Worm (Caenorhabditis elegans): Measurements from ENCODE around the gene srt-14.

srt-14 gene

DNA sequence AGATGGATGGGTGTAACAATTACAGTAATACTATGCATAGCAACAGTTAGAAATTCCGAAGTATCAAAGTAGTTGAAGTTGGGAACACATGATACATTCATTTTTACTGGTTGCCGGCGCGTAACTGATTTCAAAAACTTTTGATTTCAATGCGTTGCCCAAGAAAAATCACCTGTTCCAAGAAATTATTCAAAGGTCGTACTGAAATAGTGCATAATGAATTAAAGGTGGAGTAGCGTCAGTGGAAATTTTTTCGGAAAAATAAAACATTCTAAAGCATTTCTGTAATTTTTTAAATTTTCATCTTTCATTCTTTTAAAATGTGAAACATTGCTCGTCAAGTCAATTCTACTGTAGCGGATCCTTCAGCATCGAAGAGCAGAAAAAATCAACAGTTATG lies 16.1 kb downstream of the srt-14 start, which contains the start of gene srh-204:
Gene srh-204, minus strand, starts transcription at position 101 of the 400 bp plus-strand sequence.
- TF ChIP-seq lin-14 (GFP tag; optimal IDR thresholded peaks at IDR 0.05) (no peak), hlh-4 (tag; optimal IDR thresholded peaks at IDR 0.05) (peak; percentile 66)

- no peak for TF ChIP-seq dsc-1 (tag; optimal IDR thresholded peaks at IDR 0.05)
- no peak for TF ChIP-seq Y116A8C.19 (tag; optimal IDR thresholded peaks at IDR 0.05; ENCODE audit: borderline replicate concordance)
- TF ChIP-seq mef-2 (tag; optimal IDR thresholded peaks at IDR 0.05) = no peak
- TF ChIP-seq egl-27 (tag; optimal IDR thresholded peaks at IDR 0.05) = no peak
- TF ChIP-seq ama-1 (optimal IDR thresholded peaks at IDR 0.05) = no peak
- no peak for TF ChIP-seq unc-130 (tag; optimal IDR thresholded peaks at IDR 0.05)
- TF ChIP-seq snpc-4 (tag; optimal IDR thresholded peaks at IDR 0.05) = no peak
- TF ChIP-seq nhr-90 (tag; optimal IDR thresholded peaks at IDR 0.05; ENCODE audit: poor library complexity) = no peak
- no peak for TF ChIP-seq alr-1 (tag; optimal IDR thresholded peaks at IDR 0.05; ENCODE audit: borderline replicate concordance)
- no peak for TF ChIP-seq lin-13 (GFP tag; optimal IDR thresholded peaks at IDR 0.05)
- TF ChIP-seq nhr-19 (GFP tag; conservative IDR thresholded peaks at IDR 0.05) = no peak
- TF ChIP-seq nhr-47 (tag; optimal IDR thresholded peaks at IDR 0.05) = no peak
- no peak for TF ChIP-seq lir-3 (tag; optimal IDR thresholded peaks at IDR 0.05; ENCODE audit: poor library complexity)
- TF ChIP-seq mdl-1 (tag; optimal IDR thresholded peaks at IDR 0.05) = no peak
- TF ChIP-seq hlh-17 (GFP tag; optimal IDR thresholded peaks at IDR 0.05; ENCODE audit: borderline replicate concordance) = no peak
- TF ChIP-seq isw-1 (GFP tag; IDR thresholded peaks at IDR 0.05) = no peak
- no peak for TF ChIP-seq efl-1 (optimal IDR thresholded peaks at IDR 0.05)
- no peak for TF ChIP-seq efl-1 (GFP tag; optimal IDR thresholded peaks at IDR 0.05 in 1 of 2)
- no peak for TF ChIP-seq ceh-82 (tag; optimal IDR thresholded peaks at IDR 0.05)
- TF ChIP-seq nhr-28 (tag; optimal IDR thresholded peaks at IDR 0.05) = no peak
Observed at ce11 chrV:4236118-4236517, 20.3 kb downstream of the srt-14 start, which contains the start of gene nlp-13. nlp-13 (plus strand) TSS chrV:4236418.

ce11 chrV:4219342-4219741 lies 37.0 kb downstream of the srt-14 start, which contains the start of gene nlp-9:
nlp-9 (plus strand) TSS chrV:4219642.
- TF ChIP-seq snpc-4 (tag; optimal IDR thresholded peaks at IDR 0.05) (no peak), lin-39 (tag; optimal IDR thresholded peaks at IDR 0.05) (no peak), nhr-11 (tag; optimal IDR thresholded peaks at IDR 0.05) (no peak), unc-86 (tag; optimal IDR thresholded peaks at IDR 0.05) (no peak), isw-1 (GFP tag; IDR thresholded peaks at IDR 0.05) (no peak), fkh-8 (tag; optimal IDR thresholded peaks at IDR 0.05) (no peak), elt-3 (tag; optimal IDR thresholded peaks at IDR 0.05) (no peak), swsn-7 (tag; optimal IDR thresholded peaks at IDR 0.05) (no peak), lsy-2 (tag; optimal IDR thresholded peaks at IDR 0.05) (no peak), ceh-88 (GFP tag; IDR thresholded peaks at IDR 0.05) (no peak), mdl-1 (tag; optimal IDR thresholded peaks at IDR 0.05) (no peak), fkh-10 (GFP tag; optimal IDR thresholded peaks at IDR 0.05) (no peak), lin-14 (GFP tag; optimal IDR thresholded peaks at IDR 0.05) (no peak)

- TF ChIP-seq sox-4 (tag; optimal IDR thresholded peaks at IDR 0.05) (no peak), mab-9 (GFP tag; IDR thresholded peaks at IDR 0.05) (peak; percentile 49; the same call in 1 of the 2 replicates), mep-1 (tag; optimal IDR thresholded peaks at IDR 0.05) (no peak), elt-2 (tag; optimal IDR thresholded peaks at IDR 0.05) (no peak), nhr-47 (tag; optimal IDR thresholded peaks at IDR 0.05) (no peak), nhr-71 (tag; optimal IDR thresholded peaks at IDR 0.05) (no peak), ama-1 (optimal IDR thresholded peaks at IDR 0.05) (no peak), lin-14 (GFP tag; optimal IDR thresholded peaks at IDR 0.05) (peak; percentile 65), efl-3 (GFP tag; optimal IDR thresholded peaks at IDR 0.05) (no peak)
Observed at ce11 chrV:4218268-4218667, 38.1 kb downstream of the srt-14 start.

Measured in whole organism, L1 larva.